Worm (Caenorhabditis elegans) whole organism, late embryonic: ENCODE data around the gene pqn-73.
A peak's percentile ranks its signal among the peaks of the same experiment; 100 is the strongest.

Source experiments
- K09A11.1 ChIP-seq: sonication (generic microtip); optimal IDR thresholded peaks from 2 replicates; lab custom pipeline; 2017; ENCODE audit warnings: antibody characterized with exemption, mild to moderate bottlenecking, missing genetic modification characterization, missing compliant biosample characterization; ENCODE audit not compliant: insufficient read depth
- T23F11.4 ChIP-seq: fragments of 200-800 bp; sonication (Bioruptor generic); optimal IDR thresholded peaks from 2 replicates; lab custom pipeline; 2018; ENCODE audit warnings: mild to moderate bottlenecking, missing genetic modification characterization, missing compliant biosample characterization
- ceh-14 ChIP-seq: sonication (generic microtip); optimal IDR thresholded peaks from 2 replicates; lab custom pipeline; 2016; ENCODE audit warnings: missing genotype, missing genetic modification characterization, missing compliant biosample characterization
- ceh-19 ChIP-seq: fragments of 200-800 bp; sonication (Bioruptor generic); optimal IDR thresholded peaks from 2 replicates; lab custom pipeline; 2018; ENCODE audit warnings: mild to moderate bottlenecking, missing genetic modification characterization, missing compliant biosample characterization
- ceh-31 ChIP-seq: sonication (generic microtip); optimal IDR thresholded peaks from 2 replicates; lab custom pipeline; 2016; ENCODE audit warnings: missing genetic modification characterization, missing compliant biosample characterization
- ceh-34 ChIP-seq: sonication (generic microtip); optimal IDR thresholded peaks from 2 replicates; lab custom pipeline; 2016; ENCODE audit warnings: mild to moderate bottlenecking, missing genetic modification characterization, missing compliant biosample characterization
- ceh-6 ChIP-seq: fragments of 200-800 bp; sonication (Bioruptor generic); optimal IDR thresholded peaks from 2 replicates; lab custom pipeline; 2018; ENCODE audit warnings: mild to moderate bottlenecking, missing genetic modification characterization, missing compliant biosample characterization
- che-1 ChIP-seq: sonication (generic microtip); optimal IDR thresholded peaks from 2 replicates; lab custom pipeline; 2016; ENCODE audit warnings: mild to moderate bottlenecking, missing genetic modification characterization, missing compliant biosample characterization
- dmd-4 ChIP-seq: sonication (generic microtip); optimal IDR thresholded peaks from 2 replicates; lab custom pipeline; 2016; ENCODE audit warnings: borderline replicate concordance, missing genetic modification characterization, missing compliant biosample characterization
- elt-2 ChIP-seq: sonication (generic microtip); optimal IDR thresholded peaks from 2 replicates; lab custom pipeline; 2016; ENCODE audit warnings: missing genetic modification reagents, missing genetic modification characterization, missing compliant biosample characterization
- fax-1 ChIP-seq: sonication (generic microtip); optimal IDR thresholded peaks from 2 replicates; lab custom pipeline; 2016; ENCODE audit warnings: missing genotype, missing genetic modification characterization, missing compliant biosample characterization
- gmeb-2 ChIP-seq: sonication (generic microtip); optimal IDR thresholded peaks from 2 replicates; lab custom pipeline; 2016; ENCODE audit warnings: missing genetic modification characterization, inconsistent platforms, missing compliant biosample characterization
- hlh-13 ChIP-seq: fragments of 200-800 bp; sonication (Bioruptor generic); optimal IDR thresholded peaks from 2 replicates; lab custom pipeline; 2018; ENCODE audit warnings: mild to moderate bottlenecking, missing genetic modification characterization, missing compliant biosample characterization
- hlh-30 ChIP-seq: sonication (generic microtip); optimal IDR thresholded peaks from 2 replicates; lab custom pipeline; 2017; ENCODE audit warnings: antibody characterized with exemption, missing genetic modification characterization, missing compliant biosample characterization; ENCODE audit not compliant: insufficient read depth
- hlh-6 ChIP-seq: sonication (generic microtip); optimal IDR thresholded peaks from 2 replicates; lab custom pipeline; 2016; ENCODE audit warnings: missing genotype, missing genetic modification characterization, missing compliant biosample characterization
- hlh-8 ChIP-seq: sonication (generic microtip); optimal IDR thresholded peaks from 2 replicates; lab custom pipeline; 2016; ENCODE audit warnings: missing genotype, missing genetic modification characterization, missing compliant biosample characterization
- nhr-232 ChIP-seq: sonication (generic microtip); optimal IDR thresholded peaks from 2 replicates; lab custom pipeline; 2016; ENCODE audit warnings: missing genetic modification characterization, missing compliant biosample characterization
- npax-4 ChIP-seq: sonication (generic microtip); optimal IDR thresholded peaks from 2 replicates; lab custom pipeline; 2016; ENCODE audit warnings: missing genetic modification characterization, missing compliant biosample characterization
- pag-3 ChIP-seq: sonication (generic microtip); optimal IDR thresholded peaks from 2 replicates; lab custom pipeline; 2016; ENCODE audit warnings: missing compliant biosample characterization, missing genetic modification characterization, borderline replicate concordance
- pat-9 ChIP-seq: fragments of 200-800 bp; sonication (Bioruptor generic); optimal IDR thresholded peaks from 2 replicates; lab custom pipeline; 2018; ENCODE audit warnings: mild to moderate bottlenecking, missing genetic modification characterization, moderate library complexity, missing compliant biosample characterization
- pqm-1 ChIP-seq: sonication (generic microtip); optimal IDR thresholded peaks from 2 replicates; lab custom pipeline; 2016; ENCODE audit warnings: missing genetic modification characterization, missing compliant biosample characterization
- pros-1 ChIP-seq: fragments of 150-350 bp; optimal IDR thresholded peaks from 2 replicates; lab custom pipeline; 2014; ENCODE audit warnings: missing biosample characterization, missing genetic modification reagents, missing genetic modification characterization
- rnt-1 ChIP-seq: sonication (generic microtip); optimal IDR thresholded peaks from 2 replicates; lab custom pipeline; 2016; ENCODE audit warnings: missing genetic modification characterization, missing compliant biosample characterization
- sdc-2 ChIP-seq: sonication (generic microtip); optimal IDR thresholded peaks from 2 replicates; lab custom pipeline; 2016; ENCODE audit warnings: missing genotype, missing genetic modification characterization, missing compliant biosample characterization
- sox-2 ChIP-seq: fragments of 200-800 bp; sonication (Bioruptor generic); IDR thresholded peaks from 2 replicates; pipeline ENCODE4 v1.3.6; 2022; ENCODE audit warnings: missing genetic modification reagents, missing genetic modification characterization, missing compliant biosample characterization
- ttx-3 ChIP-seq: sonication (generic microtip); optimal IDR thresholded peaks from 2 replicates; lab custom pipeline; 2016; ENCODE audit warnings: missing genetic modification reagents, missing genetic modification characterization, missing compliant biosample characterization
- unc-42 ChIP-seq: sonication (generic microtip); optimal IDR thresholded peaks from 2 replicates; lab custom pipeline; 2016; ENCODE audit warnings: missing genotype, missing genetic modification characterization, missing compliant biosample characterization
- unc-86 ChIP-seq: sonication (generic microtip); optimal IDR thresholded peaks from 2 replicates; lab custom pipeline; 2016; ENCODE audit warnings: missing genetic modification characterization, missing compliant biosample characterization
- ztf-16 ChIP-seq: sonication (generic microtip); optimal IDR thresholded peaks from 2 replicates; lab custom pipeline; 2017; ENCODE audit warnings: missing genetic modification characterization, missing compliant biosample characterization

Gene pqn-73

ce11 chrII:8588442-8588841, 47.9 kb downstream of the pqn-73 start:
- TF ChIP-seq unc-42 (tag; lab: Kevin White, UChicago) (peak; percentile 81), ztf-16 (tag; lab: Kevin White, UChicago) (no peak)

- no peak for TF ChIP-seq hlh-30
- TF ChIP-seq unc-42 (tag; lab: Kevin White, UChicago), result peak; percentile 99
- TF ChIP-seq npax-4, result no peak
- no peak for TF ChIP-seq che-1
- peak; percentile 53 for TF ChIP-seq ceh-14 (tag; lab: Kevin White, UChicago)
- no peak for TF ChIP-seq hlh-8
- TF ChIP-seq unc-86 (tag; lab: Kevin White, UChicago), result no peak
- no peak for TF ChIP-seq pros-1
- no peak for TF ChIP-seq sdc-2 (tag; lab: Kevin White, UChicago)
- TF ChIP-seq rnt-1 (tag; lab: Kevin White, UChicago), result no peak
- TF ChIP-seq K09A11.1 (tag; lab: Kevin White, UChicago), result no peak
- no peak for TF ChIP-seq fax-1
- TF ChIP-seq ceh-31, result peak; percentile 81
- no peak for TF ChIP-seq ttx-3
Measured at ce11 chrII:8589227-8589626, 48.7 kb downstream of the pqn-73 start.

ce11 chrII:8590684-8591083, 50.2 kb downstream of the pqn-73 start, which contains the start of gene aptf-4:
TSS of gene aptf-4 (plus strand) at chrII:8590984.
- TF ChIP-seq dmd-4 (tag; lab: Kevin White, UChicago), result no peak
- TF ChIP-seq elt-2 (tag; lab: Kevin White, UChicago), result no peak
- no peak for TF ChIP-seq ceh-6 (GFP tag; lab: Kevin White, UChicago)
- no peak for TF ChIP-seq pqm-1
- TF ChIP-seq T23F11.4, result no peak
- TF ChIP-seq hlh-6 (tag; lab: Kevin White, UChicago), result no peak
- TF ChIP-seq ceh-31, result no peak
- TF ChIP-seq ceh-19 (GFP tag; lab: Kevin White, UChicago), result no peak
- no peak for TF ChIP-seq K09A11.1 (tag; lab: Kevin White, UChicago)
- no peak for TF ChIP-seq ceh-14 (tag; lab: Kevin White, UChicago)
- TF ChIP-seq nhr-232 (tag; lab: Kevin White, UChicago), result no peak
- no peak for TF ChIP-seq gmeb-2
- TF ChIP-seq che-1, result no peak

- no peak for TF ChIP-seq sox-2
- no peak for TF ChIP-seq pat-9
- no peak for TF ChIP-seq pag-3 (tag; lab: Kevin White, UChicago)
- no peak for TF ChIP-seq ceh-34
- no peak for TF ChIP-seq hlh-13 (GFP tag; lab: Kevin White, UChicago)
Measured at ce11 chrII:8593840-8594625, 53.5 kb downstream of the pqn-73 start, which contains the start of gene aptf-3. TSS of gene aptf-3 (plus strand) at chrII:8594190.
